Fruit fly (Drosophila melanogaster) whole organism, embryonic: ENCODE measurements around the gene CG4438.

Experiments used
- Abd-B ChIP-seq: fragments of 200-800 bp; sonication (Bioruptor generic); optimal IDR thresholded peaks from 2 replicates; lab custom pipeline; 2018; ENCODE audit warnings: missing biosample characterization, mild to moderate bottlenecking, missing genetic modification characterization, moderate library complexity
- Adf1 ChIP-seq: fragments of 200-800 bp; sonication (Bioruptor generic); IDR thresholded peaks from 2 replicates; pipeline ENCODE4 v1.3.6; 2022; ENCODE audit warnings: missing biosample characterization, missing genetic modification characterization
- BEAF-32 ChIP-seq: fragments of 200-800 bp; sonication (Bioruptor generic); optimal IDR thresholded peaks from 3 replicates; lab custom pipeline; 2017; ENCODE audit warnings: missing biosample characterization, missing genetic modification characterization, mild to moderate bottlenecking, moderate library complexity, missing genetic modification reagents
- CG10147 ChIP-seq: fragments of 200-800 bp; sonication (Bioruptor generic); optimal IDR thresholded peaks from 2 replicates; lab custom pipeline; 2019; ENCODE audit warnings: missing biosample characterization, mild to moderate bottlenecking, missing genetic modification characterization, moderate library complexity
- CG10565 ChIP-seq: fragments of 200-800 bp; sonication (Bioruptor generic); optimal IDR thresholded peaks from 3 replicates; lab custom pipeline; 2016; ENCODE audit warnings: missing biosample characterization, mild to moderate bottlenecking, missing genetic modification characterization
- CG11247 ChIP-seq: fragments of 200-800 bp; sonication (Bioruptor generic); IDR thresholded peaks from 2 replicates; pipeline ENCODE4 v1.3.6; 2022; ENCODE audit warnings: missing biosample characterization, missing genetic modification characterization
- CG11560 ChIP-seq: fragments of 200-800 bp; sonication (Bioruptor generic); IDR thresholded peaks from 3 replicates; pipeline ENCODE4 v1.3.6; 2022; ENCODE audit warnings: missing biosample characterization, missing genetic modification characterization
- CG11696 ChIP-seq: fragments of 200-800 bp; sonication (Bioruptor generic); IDR thresholded peaks from 2 replicates; pipeline ENCODE4 v1.3.6; 2022; ENCODE audit warnings: missing biosample characterization, missing genetic modification characterization
- CG12299 ChIP-seq: fragments of 200-800 bp; sonication (Bioruptor generic); optimal IDR thresholded peaks from 2 replicates; lab custom pipeline; 2018; ENCODE audit warnings: missing biosample characterization, mild to moderate bottlenecking, missing genetic modification characterization
- CG13296 ChIP-seq: fragments of 200-800 bp; sonication (Bioruptor generic); optimal IDR thresholded peaks from 3 replicates; lab custom pipeline; 2018; ENCODE audit warnings: missing biosample characterization, mild to moderate bottlenecking, missing genetic modification characterization
- CG13624 ChIP-seq: fragments of 200-800 bp; sonication (Bioruptor generic); optimal IDR thresholded peaks from 2 replicates; lab custom pipeline; 2016; ENCODE audit warnings: missing biosample characterization, missing genetic modification characterization
- CG18262 ChIP-seq: fragments of 200-800 bp; optimal IDR thresholded peaks from 3 replicates; lab custom pipeline; 2019; ENCODE audit warnings: missing biosample characterization, mild to moderate bottlenecking, missing genetic modification characterization, moderate library complexity
- CG2129 ChIP-seq: fragments of 200-800 bp; sonication (Bioruptor generic); IDR thresholded peaks from 2 replicates; pipeline ENCODE4 v1.3.6; 2022; ENCODE audit warnings: missing biosample characterization, missing genetic modification characterization; ENCODE audit not compliant: partially characterized antibody
- CG2199 ChIP-seq: fragments of 200-800 bp; sonication (Bioruptor generic); IDR thresholded peaks from 3 replicates; pipeline ENCODE4 v1.3.6; 2022; ENCODE audit warnings: missing biosample characterization, missing genetic modification characterization
- CG2875 ChIP-seq: fragments of 200-800 bp; sonication (Bioruptor generic); optimal IDR thresholded peaks from 2 replicates; lab custom pipeline; 2017; ENCODE audit warnings: missing biosample characterization, mild to moderate bottlenecking, missing genetic modification characterization, missing genetic modification reagents
- CG4730 ChIP-seq: fragments of 200-800 bp; sonication (Bioruptor generic); IDR thresholded peaks from 2 replicates; pipeline ENCODE4 v1.3.6; 2022; ENCODE audit warnings: missing biosample characterization, missing genetic modification characterization
- CG7556 ChIP-seq: fragments of 200-800 bp; sonication (Bioruptor generic); optimal IDR thresholded peaks from 2 replicates; lab custom pipeline; 2017; ENCODE audit warnings: missing biosample characterization, mild to moderate bottlenecking, missing genetic modification characterization
- CG8281 ChIP-seq: fragments of 200-800 bp; sonication (Bioruptor generic); optimal IDR thresholded peaks from 2 replicates; lab custom pipeline; 2018; ENCODE audit warnings: missing biosample characterization, mild to moderate bottlenecking, missing genetic modification characterization, moderate library complexity
- CG9817 ChIP-seq: fragments of 200-800 bp; sonication (Bioruptor generic); optimal IDR thresholded peaks from 2 replicates; lab custom pipeline; 2018; ENCODE audit warnings: missing biosample characterization, mild to moderate bottlenecking, missing genetic modification characterization, moderate library complexity
- Chrac-16 ChIP-seq: fragments of 200-800 bp; sonication (Bioruptor generic); optimal IDR thresholded peaks from 3 replicates; lab custom pipeline; 2016; ENCODE audit warnings: missing biosample characterization, missing genetic modification characterization
- Dek ChIP-seq: fragments of 200-800 bp; sonication (Bioruptor generic); optimal IDR thresholded peaks from 3 replicates; lab custom pipeline; 2019; ENCODE audit warnings: missing biosample characterization, mild to moderate bottlenecking, missing genetic modification characterization, moderate library complexity
- Elba2 ChIP-seq: fragments of 200-800 bp; sonication (Bioruptor generic); optimal IDR thresholded peaks from 3 replicates; lab custom pipeline; 2016; ENCODE audit warnings: missing biosample characterization, missing genetic modification characterization
- H15 ChIP-seq: fragments of 200-800 bp; sonication (Bioruptor generic); IDR thresholded peaks from 3 replicates; pipeline ENCODE4 v1.3.6; 2022; ENCODE audit warnings: missing biosample characterization, missing genetic modification characterization
- H2.0 ChIP-seq: fragments of 200-800 bp; sonication (Bioruptor generic); IDR thresholded peaks from 2 replicates; pipeline ENCODE4 v1.3.6; 2022; ENCODE audit warnings: missing biosample characterization, missing genetic modification characterization
- HLHmδ ChIP-seq: fragments of 200-800 bp; sonication (Bioruptor generic); optimal IDR thresholded peaks from 2 replicates; lab custom pipeline; 2018; ENCODE audit warnings: missing biosample characterization, mild to moderate bottlenecking, missing genetic modification characterization, moderate library complexity
- Hmr ChIP-seq: fragments of 200-800 bp; sonication (Bioruptor generic); optimal IDR thresholded peaks from 3 replicates; lab custom pipeline; 2017; ENCODE audit warnings: mild to moderate bottlenecking, missing biosample characterization, missing genetic modification reagents, missing genetic modification characterization
- Jarid2 ChIP-seq: fragments of 200-800 bp; sonication (Bioruptor generic); optimal IDR thresholded peaks from 3 replicates; lab custom pipeline; 2017; ENCODE audit warnings: mild to moderate bottlenecking, missing biosample characterization, missing genetic modification reagents, missing genetic modification characterization
- Lhr ChIP-seq: fragments of 200-800 bp; sonication (Bioruptor generic); optimal IDR thresholded peaks from 3 replicates; lab custom pipeline; 2017; ENCODE audit warnings: mild to moderate bottlenecking, missing biosample characterization, missing genetic modification reagents, missing genetic modification characterization
- MBD-R2 ChIP-seq: fragments of 200-800 bp; sonication (Bioruptor generic); IDR thresholded peaks from 2 replicates; pipeline ENCODE4 v1.3.6; 2022; ENCODE audit warnings: missing biosample characterization, missing genetic modification characterization
- Myb ChIP-seq: fragments of 200-800 bp; sonication (Bioruptor generic); optimal IDR thresholded peaks from 2 replicates; lab custom pipeline; 2016; ENCODE audit warnings: missing biosample characterization, missing genetic modification characterization
- NFAT ChIP-seq: fragments of 200-800 bp; sonication (Bioruptor generic); IDR thresholded peaks from 2 replicates; pipeline ENCODE4 v1.3.6; 2022; ENCODE audit warnings: missing biosample characterization, missing genetic modification characterization
- NK7.1 ChIP-seq: fragments of 200-800 bp; sonication (Bioruptor generic); optimal IDR thresholded peaks from 3 replicates; lab custom pipeline; 2016; ENCODE audit warnings: missing biosample characterization, missing genetic modification characterization
- Oli ChIP-seq: fragments of 200-800 bp; sonication (Bioruptor generic); optimal IDR thresholded peaks from 2 replicates; lab custom pipeline; 2018; ENCODE audit warnings: missing biosample characterization, mild to moderate bottlenecking, missing genetic modification characterization, moderate library complexity
- Poxn ChIP-seq: fragments of 200-800 bp; sonication (Bioruptor generic); IDR thresholded peaks from 2 replicates; pipeline ENCODE4 v1.3.6; 2022; ENCODE audit warnings: missing biosample characterization, missing genetic modification characterization
- Sry-δ ChIP-seq: fragments of 200-800 bp; sonication (Bioruptor generic); optimal IDR thresholded peaks from 2 replicates; lab custom pipeline; 2016; ENCODE audit warnings: missing biosample characterization, missing genetic modification characterization
- Taf1 ChIP-seq: fragments of 200-800 bp; sonication (Bioruptor generic); IDR thresholded peaks from 2 replicates; pipeline ENCODE4 v1.3.6; 2022; ENCODE audit warnings: missing biosample characterization, missing genetic modification characterization
- ase ChIP-seq: fragments of 200-800 bp; sonication (Bioruptor generic); IDR thresholded peaks from 3 replicates; pipeline ENCODE4 v1.3.6; 2022; ENCODE audit warnings: missing biosample characterization, missing genetic modification characterization
- caup ChIP-seq: fragments of 200-800 bp; sonication (Bioruptor generic); optimal IDR thresholded peaks from 3 replicates; lab custom pipeline; 2017; ENCODE audit warnings: missing biosample characterization, mild to moderate bottlenecking, missing genetic modification characterization, moderate library complexity; ENCODE audit not compliant: severe bottlenecking
- corto ChIP-seq: fragments of 200-800 bp; sonication (Bioruptor generic); optimal IDR thresholded peaks from 2 replicates; lab custom pipeline; 2016; ENCODE audit warnings: missing biosample characterization, mild to moderate bottlenecking, missing genetic modification characterization, moderate library complexity
- cwo ChIP-seq: fragments of 200-800 bp; sonication (Bioruptor generic); optimal IDR thresholded peaks from 3 replicates; lab custom pipeline; 2017; ENCODE audit warnings: missing biosample characterization, missing genetic modification characterization, mild to moderate bottlenecking, moderate library complexity, missing genetic modification reagents
- dati ChIP-seq: fragments of 200-800 bp; sonication (Bioruptor generic); IDR thresholded peaks from 2 replicates; pipeline ENCODE4 v1.3.6; 2022; ENCODE audit warnings: missing biosample characterization, missing genetic modification characterization
- dysf ChIP-seq: fragments of 200-800 bp; sonication (Bioruptor generic); IDR thresholded peaks from 3 replicates; pipeline ENCODE4 v1.3.6; 2022; ENCODE audit warnings: missing biosample characterization, missing genetic modification characterization
- fd102C ChIP-seq: fragments of 200-800 bp; sonication (Bioruptor generic); optimal IDR thresholded peaks from 2 replicates; lab custom pipeline; 2018; ENCODE audit warnings: missing biosample characterization, mild to moderate bottlenecking, missing genetic modification characterization, moderate library complexity
- hb ChIP-seq: fragments of 200-800 bp; sonication (Bioruptor generic); IDR thresholded peaks from 3 replicates; pipeline ENCODE4 v1.3.6; 2022; ENCODE audit warnings: missing biosample characterization, missing genetic modification characterization; ENCODE audit not compliant: partially characterized antibody
- org-1 ChIP-seq: fragments of 200-800 bp; sonication (Bioruptor generic); optimal IDR thresholded peaks from 2 replicates; lab custom pipeline; 2017; ENCODE audit warnings: missing biosample characterization, missing genetic modification characterization
- peb ChIP-seq: fragments of 200-800 bp; sonication (Bioruptor generic); IDR thresholded peaks from 2 replicates; pipeline ENCODE4 v1.3.6; 2022; ENCODE audit warnings: missing biosample characterization, missing genetic modification characterization
- run ChIP-seq: fragments of 200-800 bp; sonication (Bioruptor generic); optimal IDR thresholded peaks from 3 replicates; lab custom pipeline; 2018; ENCODE audit warnings: missing biosample characterization, mild to moderate bottlenecking, missing genetic modification characterization
- sqz ChIP-seq: fragments of 200-800 bp; sonication (Bioruptor generic); optimal IDR thresholded peaks from 3 replicates; lab custom pipeline; 2018; ENCODE audit warnings: missing biosample characterization, mild to moderate bottlenecking, missing genetic modification characterization
- sug ChIP-seq: fragments of 200-800 bp; optimal IDR thresholded peaks from 2 replicates; lab custom pipeline; 2019; ENCODE audit warnings: missing biosample characterization, mild to moderate bottlenecking, missing genetic modification characterization, moderate library complexity
- tin ChIP-seq: fragments of 200-800 bp; sonication (Bioruptor generic); optimal IDR thresholded peaks from 3 replicates; lab custom pipeline; 2016; ENCODE audit warnings: missing biosample characterization, missing genetic modification characterization
- wor ChIP-seq: fragments of 200-800 bp; sonication (Bioruptor generic); IDR thresholded peaks from 2 replicates; pipeline ENCODE4 v1.3.6; 2022; ENCODE audit warnings: missing biosample characterization, missing genetic modification characterization

CG4438 gene

dm6 chr2L:9437216-9437715, 39.5 kb upstream of the CG4438 start, which contains the start of gene numb (continued):
- no peak for TF ChIP-seq CG7556 (GFP tag; lab: Kevin White, UChicago)
- no peak for TF ChIP-seq tin
- no peak for TF ChIP-seq wor (GFP tag; lab: Robert Waterston, UW)
- no peak for TF ChIP-seq CG2875 (GFP tag; lab: Kevin White, UChicago)
- TF ChIP-seq NFAT (GFP tag; lab: Robert Waterston, UW): no peak
- no peak for TF ChIP-seq sqz (GFP tag; lab: Kevin White, UChicago)
- TF ChIP-seq CG8281: no peak
- no peak for TF ChIP-seq Chrac-16
- no peak for TF ChIP-seq sug (tag; lab: Kevin White, UChicago)
- TF ChIP-seq CG2199: peak; percentile 68; the same call in 1 of the 3 replicates
- TF ChIP-seq Oli (tag; lab: Kevin White, UChicago): no peak
- no peak for TF ChIP-seq CG2129 (GFP tag; lab: Robert Waterston, UW)
- no peak for TF ChIP-seq corto (GFP tag; lab: Kevin White, UChicago)
- TF ChIP-seq fd102C: no peak
- TF ChIP-seq H2.0 (GFP tag; lab: Robert Waterston, UW): no peak
- peak; percentile 79 for TF ChIP-seq Jarid2 (GFP tag; lab: Kevin White, UChicago)
- TF ChIP-seq CG13624: peak; percentile 3
- no peak for TF ChIP-seq BEAF-32
- no peak for TF ChIP-seq Elba2 (GFP tag; lab: Kevin White, UChicago)
- TF ChIP-seq CG11696 (GFP tag; lab: Robert Waterston, UW): no peak
- TF ChIP-seq caup (GFP tag; lab: Kevin White, UChicago): no peak
- TF ChIP-seq run (tag; lab: Kevin White, UChicago): no peak
- no peak for TF ChIP-seq Lhr (GFP tag; lab: Kevin White, UChicago)
- TF ChIP-seq Hmr: peak; percentile 46
- TF ChIP-seq dati: no peak
- TF ChIP-seq CG10147 (GFP tag; lab: Kevin White, UChicago): no peak
- no peak for TF ChIP-seq hb (GFP tag; lab: Robert Waterston, UW)
- TF ChIP-seq CG10565: no peak
- TF ChIP-seq CG12299: no peak
- no peak for TF ChIP-seq cwo
- no peak for TF ChIP-seq CG13296
- peak; percentile 85 for TF ChIP-seq Myb (GFP tag; lab: Kevin White, UChicago)
- peak; percentile 2 for TF ChIP-seq Sry-δ (GFP tag; lab: Kevin White, UChicago)
- TF ChIP-seq Taf1: no peak
- TF ChIP-seq CG9817 (tag; lab: Kevin White, UChicago): no peak
- TF ChIP-seq CG11560 (tag; lab: Robert Waterston, UW): no peak
- no peak for TF ChIP-seq CG11247
- TF ChIP-seq Poxn (GFP tag; lab: Robert Waterston, UW): no peak
- TF ChIP-seq ase: 0 out of 3 replicates have a peak, but pooled peaks have one; percentile 12
- no peak for TF ChIP-seq Abd-B (GFP tag; lab: Kevin White, UChicago)
- TF ChIP-seq HLHmδ (GFP tag; lab: Kevin White, UChicago): no peak
- no peak for TF ChIP-seq H15 (GFP tag; lab: Robert Waterston, UW)
- TF ChIP-seq peb (GFP tag; lab: Robert Waterston, UW): no peak
- TF ChIP-seq CG4730 (GFP tag; lab: Robert Waterston, UW): no peak
- TF ChIP-seq Dek (tag; lab: Kevin White, UChicago): no peak
- TF ChIP-seq NK7.1 (GFP tag; lab: Kevin White, UChicago): no peak
- TF ChIP-seq CG18262 (tag; lab: Kevin White, UChicago): no peak
- TF ChIP-seq Adf1: peak; percentile 50; the same call in 1 of the 2 replicates
- no peak for TF ChIP-seq dysf (GFP tag; lab: Robert Waterston, UW)
- no peak for TF ChIP-seq org-1 (GFP tag; lab: Kevin White, UChicago)
- TF ChIP-seq MBD-R2 (GFP tag; lab: Robert Waterston, UW): peak; percentile 17; the same call in 1 of the 2 replicates
